Worm (Caenorhabditis elegans) whole organism, midembryonic: Measurements from ENCODE around the gene vps-15.

Experiments
- T22C8.4 ChIP-seq: fragments of 200-800 bp; sonication (Bioruptor generic); IDR thresholded peaks from 2 replicates; pipeline ENCODE4 v1.3.6; 2022; ENCODE audit warnings: missing genetic modification characterization, missing compliant biosample characterization
- cog-1 ChIP-seq: sonication (generic microtip); optimal IDR thresholded peaks from 2 replicates; lab custom pipeline; 2016; ENCODE audit warnings: missing genetic modification characterization, missing compliant biosample characterization
- klf-2 ChIP-seq: fragments of 200-800 bp; sonication (Bioruptor generic); conservative IDR thresholded peaks from 2 replicates; pipeline ENCODE4 v1.3.6; 2022; ENCODE audit warnings: missing genetic modification reagents, missing genetic modification characterization, missing compliant biosample characterization
- med-1 ChIP-seq: sonication (generic microtip); optimal IDR thresholded peaks from 2 replicates; lab custom pipeline; 2017; ENCODE audit warnings: missing genetic modification characterization, mild to moderate bottlenecking, missing compliant biosample characterization, antibody characterized with exemption, missing genetic modification reagents; ENCODE audit not compliant: insufficient read depth
- ztf-23 ChIP-seq: fragments of 200-800 bp; sonication (Bioruptor generic); IDR thresholded peaks from 2 replicates; pipeline ENCODE4 v1.3.6; 2022; ENCODE audit warnings: missing genetic modification reagents, missing genetic modification characterization, missing compliant biosample characterization

DNA sequence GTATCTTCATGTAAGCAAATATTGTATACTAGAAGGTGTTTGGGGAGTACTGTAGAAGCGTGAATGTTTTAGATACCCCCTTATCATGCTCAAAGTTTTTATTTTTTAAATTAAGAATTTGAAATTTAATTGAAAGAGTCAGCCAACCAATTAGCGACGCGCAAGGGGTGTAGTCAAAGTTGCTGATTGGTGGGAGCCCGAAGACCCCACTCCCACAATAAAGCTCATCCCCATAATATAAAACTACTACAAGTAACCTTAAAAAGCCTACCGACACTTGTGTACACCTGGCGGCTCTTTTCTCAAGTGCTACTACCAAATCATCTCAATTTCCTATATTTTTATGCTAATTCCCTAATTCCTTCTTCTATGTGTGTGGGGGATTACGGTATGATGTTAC, 15.9 kb downstream of the vps-15 start:
- TF ChIP-seq med-1 (GFP tag; lab: Kevin White, UChicago) (no peak), T22C8.4 (GFP tag; lab: Robert Waterston, UW) (no peak), klf-2 (GFP tag; lab: Robert Waterston, UW) (no peak), cog-1 (tag; lab: Kevin White, UChicago) (no peak), ztf-23 (GFP tag; lab: Robert Waterston, UW) (no peak)
